Worm (Caenorhabditis elegans): Measurements from ENCODE around the gene srsx-9.

Gene srsx-9

ce11 chrV:4960686-4961085, 12.2 kb downstream of the srsx-9 start:
- TF ChIP-seq hlh-4 (tag; optimal IDR thresholded peaks at IDR 0.05) (no peak), unc-98 (GFP tag; IDR thresholded peaks at IDR 0.05) (no peak)

ce11 chrV:4957619-4958018, 15.2 kb downstream of the srsx-9 start:
- TF ChIP-seq mep-1 (tag; optimal IDR thresholded peaks at IDR 0.05) = no peak
- no peak for TF ChIP-seq pax-3 (tag; optimal IDR thresholded peaks at IDR 0.05)
- TF ChIP-seq nhr-84 (tag; optimal IDR thresholded peaks at IDR 0.05) = no peak
- TF ChIP-seq ceh-8 (GFP tag; optimal IDR thresholded peaks at IDR 0.05) = no peak
- no peak for TF ChIP-seq nhr-19 (GFP tag; conservative IDR thresholded peaks at IDR 0.05)
- TF ChIP-seq dsc-1 (tag; optimal IDR thresholded peaks at IDR 0.05) = no peak
- no peak for TF ChIP-seq egl-27 (tag; optimal IDR thresholded peaks at IDR 0.05)
- no peak for TF ChIP-seq nhr-20 (tag; optimal IDR thresholded peaks at IDR 0.05)
- TF ChIP-seq rnt-1 (tag; optimal IDR thresholded peaks at IDR 0.05) = no peak
- no peak for TF ChIP-seq vab-15 (tag; optimal IDR thresholded peaks at IDR 0.05)
- TF ChIP-seq elt-2 (tag; optimal IDR thresholded peaks at IDR 0.05) = no peak
- no peak for TF ChIP-seq swsn-7 (tag; optimal IDR thresholded peaks at IDR 0.05)
- no peak for TF ChIP-seq sptf-1 (tag; optimal IDR thresholded peaks at IDR 0.05)
- TF ChIP-seq mab-9 (GFP tag; IDR thresholded peaks at IDR 0.05) = no peak

- TF ChIP-seq efl-1 (optimal IDR thresholded peaks at IDR 0.05) (no peak), efl-1 (GFP tag; optimal IDR thresholded peaks at IDR 0.05 in 1 of 2) (peak in 1 of 2 experiments; percentile 4), Y116A8C.19 (tag; optimal IDR thresholded peaks at IDR 0.05; ENCODE audit: borderline replicate concordance) (no peak), hlh-4 (tag; optimal IDR thresholded peaks at IDR 0.05) (no peak), fos-1 (tag; optimal IDR thresholded peaks at IDR 0.05) (no peak)
Measured at ce11 chrV:4956529-4956928, 16.3 kb downstream of the srsx-9 start, which contains the start of gene str-208. Gene str-208 (plus strand): TSS chrV:4956829.

ce11 chrV:4951434-4951833, 21.4 kb downstream of the srsx-9 start, which contains the start of gene str-207:
Gene str-207 (plus strand): TSS chrV:4951734.
- no peak for TF ChIP-seq fkh-8 (tag; optimal IDR thresholded peaks at IDR 0.05)
- TF ChIP-seq nhr-84 (tag; optimal IDR thresholded peaks at IDR 0.05) = no peak
- TF ChIP-seq efl-1 (optimal IDR thresholded peaks at IDR 0.05) = no peak
- TF ChIP-seq efl-1 (GFP tag; optimal IDR thresholded peaks at IDR 0.05 in 1 of 2) = peak in 1 of 2 experiments; percentile 63
- TF ChIP-seq nhr-76 (tag; optimal IDR thresholded peaks at IDR 0.05) = no peak

- TF ChIP-seq nhr-90 (tag; optimal IDR thresholded peaks at IDR 0.05; ENCODE audit: poor library complexity) = no peak
- TF ChIP-seq pax-3 (tag; optimal IDR thresholded peaks at IDR 0.05) = no peak
- no peak for TF ChIP-seq unc-98 (GFP tag; IDR thresholded peaks at IDR 0.05)
- TF ChIP-seq nhr-11 (tag; optimal IDR thresholded peaks at IDR 0.05) = no peak
Measured at ce11 chrV:4948635-4949034, 24.2 kb downstream of the srsx-9 start, which contains the start of gene str-209. Gene str-209 (plus strand): TSS chrV:4948935.

ce11 chrV:4944219-4944618, 28.6 kb downstream of the srsx-9 start, which contains the start of gene str-211:
Gene str-211 (minus strand): TSS chrV:4944319.
- no peak for TF ChIP-seq lin-13 (GFP tag; optimal IDR thresholded peaks at IDR 0.05)
- no peak for TF ChIP-seq ces-1 (GFP tag; optimal IDR thresholded peaks at IDR 0.05)
- no peak for TF ChIP-seq pax-3 (tag; optimal IDR thresholded peaks at IDR 0.05)
- TF ChIP-seq fos-1 (tag; optimal IDR thresholded peaks at IDR 0.05) = no peak
- TF ChIP-seq ceh-82 (tag; optimal IDR thresholded peaks at IDR 0.05) = no peak
- no peak for TF ChIP-seq nhr-28 (tag; optimal IDR thresholded peaks at IDR 0.05)
- no peak for TF ChIP-seq zip-4 (GFP tag; optimal IDR thresholded peaks at IDR 0.05)
- no peak for TF ChIP-seq swsn-7 (tag; optimal IDR thresholded peaks at IDR 0.05)
- TF ChIP-seq egl-13 (tag; optimal IDR thresholded peaks at IDR 0.05) = no peak
- TF ChIP-seq unc-86 (tag; optimal IDR thresholded peaks at IDR 0.05) = no peak
- no peak for TF ChIP-seq hlh-4 (tag; optimal IDR thresholded peaks at IDR 0.05)

Data from whole organism, L1 larva.